Worm (Caenorhabditis elegans): Measurements from ENCODE around the gene C39E9.7.

- TF ChIP-seq nhr-21 (tag; optimal IDR thresholded peaks at IDR 0.05) (no peak), elt-3 (tag; optimal IDR thresholded peaks at IDR 0.05) (no peak)
Measured at ce11 chrIV:13107359-13107758, 30.8 kb upstream of the C39E9.7 start, which contains the start of gene B0564.2.
